Fruit fly (Drosophila melanogaster) whole organism, embryonic: ENCODE measurements around the gene cher.
A peak's percentile ranks its signal among the peaks of the same experiment; 100 is the strongest.

Experiments used
- CG12236 ChIP-seq: fragments of 200-800 bp; sonication (Bioruptor generic); optimal IDR thresholded peaks from 2 replicates; lab custom pipeline; 2016; ENCODE audit warnings: missing biosample characterization, missing genetic modification characterization
- CG17359 ChIP-seq: fragments of 200-800 bp; sonication (Bioruptor generic); optimal IDR thresholded peaks from 3 replicates; lab custom pipeline; 2018; ENCODE audit warnings: missing biosample characterization, mild to moderate bottlenecking, missing genetic modification characterization, moderate library complexity
- CG2875 ChIP-seq: fragments of 200-800 bp; sonication (Bioruptor generic); optimal IDR thresholded peaks from 2 replicates; lab custom pipeline; 2017; ENCODE audit warnings: missing biosample characterization, mild to moderate bottlenecking, missing genetic modification characterization, missing genetic modification reagents
- CG31441 ChIP-seq: fragments of 200-800 bp; sonication (Bioruptor generic); IDR thresholded peaks from 2 replicates; pipeline ENCODE4 v1.3.6; 2022; ENCODE audit warnings: missing biosample characterization, missing genetic modification characterization
- CG33213 ChIP-seq: fragments of 200-800 bp; sonication (Bioruptor generic); optimal IDR thresholded peaks from 3 replicates; lab custom pipeline; 2016; ENCODE audit warnings: missing biosample characterization, missing genetic modification characterization
- Ptx1 ChIP-seq: fragments of 200-800 bp; sonication (Bioruptor generic); IDR thresholded peaks from 2 replicates; pipeline ENCODE4 v1.3.6; 2022; ENCODE audit warnings: missing biosample characterization, missing genetic modification characterization
- ato ChIP-seq: fragments of 200-800 bp; sonication (Bioruptor generic); IDR thresholded peaks from 2 replicates; pipeline ENCODE4 v1.3.6; 2022; ENCODE audit warnings: missing biosample characterization, missing genetic modification characterization; ENCODE audit not compliant: partially characterized antibody
- bbx ChIP-seq: fragments of 200-800 bp; sonication (Bioruptor generic); IDR thresholded peaks from 2 replicates; pipeline ENCODE4 v1.3.6; 2022; ENCODE audit warnings: missing biosample characterization, missing genetic modification characterization; ENCODE audit not compliant: partially characterized antibody
- chn ChIP-seq: fragments of 200-800 bp; sonication (Bioruptor generic); optimal IDR thresholded peaks from 2 replicates; lab custom pipeline; 2016; ENCODE audit warnings: missing biosample characterization, missing genetic modification characterization
- en ChIP-seq: fragments of 200-800 bp; sonication (Bioruptor generic); optimal IDR thresholded peaks from 2 replicates; lab custom pipeline; 2016; ENCODE audit warnings: missing biosample characterization, missing genetic modification characterization
- zen ChIP-seq: fragments of 200-800 bp; sonication (Bioruptor generic); optimal IDR thresholded peaks from 3 replicates; lab custom pipeline; 2018; ENCODE audit warnings: missing biosample characterization, mild to moderate bottlenecking, missing genetic modification characterization, moderate library complexity

DNA sequence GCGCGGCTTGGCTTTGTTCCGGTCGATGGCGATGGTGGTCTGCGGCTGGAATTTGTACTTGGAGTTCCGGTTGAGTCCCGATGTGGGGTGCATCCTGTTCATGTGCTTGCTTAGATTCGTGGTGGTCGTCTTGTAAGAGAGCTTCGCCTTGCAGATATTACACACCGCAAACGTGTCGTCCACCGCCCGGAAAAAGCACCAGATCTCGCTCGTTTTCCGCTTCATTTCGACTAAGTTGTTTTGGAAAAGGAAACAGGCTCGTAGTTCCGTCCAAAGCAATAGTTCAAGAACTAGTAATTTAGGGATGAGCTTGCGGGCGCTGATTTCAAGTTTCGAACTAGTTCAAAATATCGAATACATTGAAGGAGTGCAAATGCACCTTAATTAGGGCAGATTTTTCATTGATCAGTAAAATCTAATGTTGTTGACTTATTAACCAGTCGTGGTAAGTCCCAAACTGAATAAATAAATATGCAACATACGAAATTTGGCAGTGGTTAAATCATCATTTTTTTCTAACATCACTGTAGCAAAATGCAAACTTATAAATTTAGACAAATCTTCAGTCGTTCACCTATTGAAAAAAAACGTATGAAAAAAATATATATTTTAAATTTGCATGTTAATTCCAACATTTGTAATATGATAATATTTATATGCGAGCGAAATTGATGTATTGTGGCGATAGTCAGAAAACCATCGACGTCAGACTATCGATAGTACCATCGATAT, 82.2 kb downstream of the cher start, which contains the start of the genes bdwf and Patr-1:
- TF ChIP-seq zen (tag; lab: Kevin White, UChicago) (peak; percentile 55), CG31441 (GFP tag; lab: Robert Waterston, UW) (no peak), en (GFP tag; lab: Kevin White, UChicago) (no peak), CG12236 (GFP tag; lab: Kevin White, UChicago) (no peak), chn (no peak), Ptx1 (GFP tag; lab: Robert Waterston, UW) (no peak), CG33213 (GFP tag; lab: Kevin White, UChicago) (no peak), bbx (GFP tag; lab: Robert Waterston, UW) (peak; percentile 89), CG17359 (tag; lab: Kevin White, UChicago) (no peak), ato (GFP tag; lab: Robert Waterston, UW) (peak; percentile 80; the same call in 1 of the 2 replicates), CG2875 (GFP tag; lab: Kevin White, UChicago) (no peak)
